Fruit fly (Drosophila melanogaster) Kc167 (cell line): Measurements from ENCODE around the gene Fip1.

Experiments
- Myc ChIP-seq: fragments of >200 bp; optimal IDR thresholded peaks from 2 replicates; lab custom pipeline; 2017; ENCODE audit warnings: missing external identifiers
- Sin3A ChIP-seq: fragments of >200 bp; optimal IDR thresholded peaks from 2 replicates; lab custom pipeline; 2018; ENCODE audit warnings: missing external identifiers
- h ChIP-seq: fragments of >200 bp; optimal IDR thresholded peaks from 3 replicates; lab custom pipeline; 2018; ENCODE audit warnings: missing external identifiers
- insv ChIP-seq: fragments of >200 bp; optimal IDR thresholded peaks from 3 replicates; lab custom pipeline; 2018; ENCODE audit warnings: missing external identifiers
- psq ChIP-seq: fragments of >200 bp; optimal IDR thresholded peaks from 2 replicates; lab custom pipeline; 2017; ENCODE audit warnings: missing external identifiers
- ttk ChIP-seq: sonication (Bioruptor generic); optimal IDR thresholded peaks from 2 replicates; lab custom pipeline; 2017; ENCODE audit warnings: missing external identifiers

Gene Fip1

dm6 chr3R:4468926-4469325 is 15.9 kb upstream of the Fip1 start:
- TF ChIP-seq Sin3A (lab: Kevin White, UChicago) = no peak
- TF ChIP-seq insv (lab: Kevin White, UChicago) = no peak
- TF ChIP-seq ttk (lab: Kevin White, UChicago) = no peak
- TF ChIP-seq Myc = no peak
- no peak for TF ChIP-seq psq (lab: Kevin White, UChicago)
- TF ChIP-seq h (lab: Kevin White, UChicago) = no peak

- TF ChIP-seq Myc (no peak), ttk (lab: Kevin White, UChicago) (no peak), Sin3A (lab: Kevin White, UChicago) (no peak), psq (lab: Kevin White, UChicago) (no peak), insv (lab: Kevin White, UChicago) (no peak), h (lab: Kevin White, UChicago) (no peak)
These were observed 14.1 kb upstream of the Fip1 start for dm6 chr3R:4470695-4471046.

- no peak for TF ChIP-seq psq (lab: Kevin White, UChicago)
- no peak for TF ChIP-seq Sin3A (lab: Kevin White, UChicago)
- no peak for TF ChIP-seq insv (lab: Kevin White, UChicago)
- TF ChIP-seq ttk (lab: Kevin White, UChicago) = no peak
- TF ChIP-seq Myc = no peak
- TF ChIP-seq h (lab: Kevin White, UChicago) = no peak
These were observed 13.6 kb upstream of the Fip1 start for dm6 chr3R:4471047-4471751.

- TF ChIP-seq psq (lab: Kevin White, UChicago) (no peak), Sin3A (lab: Kevin White, UChicago) (no peak), ttk (lab: Kevin White, UChicago) (no peak), Myc (no peak), h (lab: Kevin White, UChicago) (no peak), insv (lab: Kevin White, UChicago) (no peak)
These were observed 12.7 kb upstream of the Fip1 start for dm6 chr3R:4471846-4472693.

- TF ChIP-seq insv (lab: Kevin White, UChicago) (no peak), Myc (no peak)
These were observed 12.2 kb upstream of the Fip1 start for dm6 chr3R:4472694-4472975.

- TF ChIP-seq Myc (no peak), insv (lab: Kevin White, UChicago) (no peak), psq (lab: Kevin White, UChicago) (no peak), ttk (lab: Kevin White, UChicago) (no peak)
These were observed 9.4 kb upstream of the Fip1 start for dm6 chr3R:4475378-4475777.

dm6 chr3R:4476004-4476403 is 8.8 kb upstream of the Fip1 start:
- TF ChIP-seq Myc (no peak), ttk (lab: Kevin White, UChicago) (no peak), h (lab: Kevin White, UChicago) (no peak), insv (lab: Kevin White, UChicago) (no peak), Sin3A (lab: Kevin White, UChicago) (no peak), psq (lab: Kevin White, UChicago) (no peak)

- no peak for TF ChIP-seq Myc
- no peak for TF ChIP-seq insv (lab: Kevin White, UChicago)
- TF ChIP-seq psq (lab: Kevin White, UChicago) = no peak
- TF ChIP-seq h (lab: Kevin White, UChicago) = no peak
- no peak for TF ChIP-seq ttk (lab: Kevin White, UChicago)
- TF ChIP-seq Sin3A (lab: Kevin White, UChicago) = no peak
These were observed 6.4 kb upstream of the Fip1 start for dm6 chr3R:4478220-4479037.

dm6 chr3R:4479038-4479988 is 5.5 kb upstream of the Fip1 start, which contains the start of gene CG31523:
Gene CG31523, minus strand, starts transcription at chr3R:4479207.
- TF ChIP-seq psq (lab: Kevin White, UChicago) = no peak
- no peak for TF ChIP-seq Sin3A (lab: Kevin White, UChicago)
- no peak for TF ChIP-seq insv (lab: Kevin White, UChicago)
- no peak for TF ChIP-seq ttk (lab: Kevin White, UChicago)
- no peak for TF ChIP-seq h (lab: Kevin White, UChicago)
- no peak for TF ChIP-seq Myc

- TF ChIP-seq Sin3A (lab: Kevin White, UChicago) = no peak
- TF ChIP-seq h (lab: Kevin White, UChicago) = no peak
These were observed 4.3 kb upstream of the Fip1 start, which contains the start of gene sac for dm6 chr3R:4480512-4480911. Gene sac, plus strand, starts transcription at chr3R:4480812.

dm6 chr3R:4506265-4506664 is 21.5 kb downstream of the Fip1 start, which contains the start of gene CG34425:
Gene CG34425, minus strand, starts transcription at chr3R:4506365.
- no peak for TF ChIP-seq Myc
- TF ChIP-seq Sin3A (lab: Kevin White, UChicago) = no peak
- TF ChIP-seq psq (lab: Kevin White, UChicago) = no peak
- TF ChIP-seq ttk (lab: Kevin White, UChicago) = no peak
- no peak for TF ChIP-seq h (lab: Kevin White, UChicago)
- TF ChIP-seq insv (lab: Kevin White, UChicago) = no peak
